Worm (Caenorhabditis elegans) whole organism, L4 larva: ENCODE data around the gene tkr-2.

Source experiments
- F10B5.3 ChIP-seq: sonication (generic microtip); optimal IDR thresholded peaks from 2 replicates; lab custom pipeline; 2016; ENCODE audit warnings: mild to moderate bottlenecking, missing genetic modification characterization, missing compliant biosample characterization
- R02D3.7 ChIP-seq: fragments of 150-350 bp; sonication (generic microtip); optimal IDR thresholded peaks from 3 replicates; lab custom pipeline; 2014; ENCODE audit warnings: missing biosample characterization, missing genetic modification characterization
- Y48G9A.11 ChIP-seq: fragments of 200-800 bp; sonication (Bioruptor generic); IDR thresholded peaks from 2 replicates; pipeline ENCODE4 v1.3.6; 2022; ENCODE audit warnings: missing genetic modification reagents, missing genetic modification characterization, missing compliant biosample characterization
- ZK337.2 ChIP-seq: fragments of 200-800 bp; sonication (Bioruptor generic); IDR thresholded peaks from 2 replicates; pipeline ENCODE4 v1.3.6; 2022; ENCODE audit warnings: missing genetic modification reagents, missing genetic modification characterization, missing compliant biosample characterization
- attf-4 ChIP-seq: sonication (generic microtip); optimal IDR thresholded peaks from 3 replicates; lab custom pipeline; 2017; ENCODE audit warnings: missing biosample characterization, missing genetic modification characterization
- ceh-62 ChIP-seq: sonication (generic microtip); optimal IDR thresholded peaks from 2 replicates; lab custom pipeline; 2017; ENCODE audit warnings: missing biosample characterization, missing genetic modification characterization
- ceh-82 ChIP-seq: sonication (generic microtip); optimal IDR thresholded peaks from 2 replicates; lab custom pipeline; 2017; ENCODE audit warnings: missing biosample characterization, missing genetic modification characterization
- daf-16 ChIP-seq, 3 experiments: sonication (generic microtip); optimal IDR thresholded peaks; 2 replicates each; lab custom pipeline; 2016 to 2017; ENCODE audit warnings: missing genetic modification characterization in 3 of 3, missing genetic modification reagents in 3 of 3, mild to moderate bottlenecking in 2 of 3, missing compliant biosample characterization in 2 of 3, missing biosample characterization in 1 of 3, moderate library complexity in 1 of 3
- dmd-6 ChIP-seq: fragments of 200-800 bp; sonication (Bioruptor generic); IDR thresholded peaks from 2 replicates; pipeline ENCODE4 v1.3.6; 2022; ENCODE audit warnings: missing genetic modification reagents, missing genetic modification characterization, missing compliant biosample characterization
- dmd-8 ChIP-seq: fragments of 200-800 bp; sonication (Bioruptor generic); IDR thresholded peaks from 2 replicates; pipeline ENCODE4 v1.3.6; 2022; ENCODE audit warnings: missing genetic modification characterization, missing compliant biosample characterization
- duxl-1 ChIP-seq: sonication (generic microtip); optimal IDR thresholded peaks from 2 replicates; lab custom pipeline; 2016; ENCODE audit warnings: mild to moderate bottlenecking, missing genetic modification characterization, moderate library complexity, missing compliant biosample characterization; ENCODE audit not compliant: poor library complexity
- dve-1 ChIP-seq: sonication (generic microtip); optimal IDR thresholded peaks from 2 replicates; lab custom pipeline; 2017; ENCODE audit warnings: antibody characterized with exemption, mild to moderate bottlenecking, missing genetic modification characterization, missing compliant biosample characterization; ENCODE audit not compliant: insufficient read depth
- fkh-10 ChIP-seq: fragments of 150-350 bp; optimal IDR thresholded peaks from 2 replicates; lab custom pipeline; 2014; ENCODE audit warnings: missing biosample characterization, missing genetic modification reagents, missing genetic modification characterization
- hlh-11 ChIP-seq: fragments of 200-800 bp; sonication (Bioruptor generic); optimal IDR thresholded peaks from 2 replicates; lab custom pipeline; 2018; ENCODE audit warnings: mild to moderate bottlenecking, missing genetic modification characterization, missing compliant biosample characterization
- lim-7 ChIP-seq: fragments of 200-800 bp; sonication (Bioruptor generic); IDR thresholded peaks from 2 replicates; pipeline ENCODE4 v1.3.6; 2022; ENCODE audit warnings: missing genetic modification characterization, missing compliant biosample characterization
- lin-13 ChIP-seq: fragments of 150-350 bp; optimal IDR thresholded peaks from 2 replicates; lab custom pipeline; 2014; ENCODE audit warnings: missing biosample characterization, missing genetic modification reagents, missing genetic modification characterization
- lin-15B ChIP-seq: fragments of 150-350 bp; sonication (generic microtip); optimal IDR thresholded peaks from 3 replicates; lab custom pipeline; 2014; ENCODE audit warnings: missing biosample characterization, missing genetic modification characterization
- mdt-29 ChIP-seq: fragments of 200-800 bp; sonication (Bioruptor generic); IDR thresholded peaks from 2 replicates; pipeline ENCODE4 v1.3.6; 2022; ENCODE audit warnings: missing genetic modification reagents, missing genetic modification characterization, missing compliant biosample characterization
- mep-1 ChIP-seq: fragments of 150-350 bp; sonication (generic microtip); optimal IDR thresholded peaks from 3 replicates; lab custom pipeline; 2014; ENCODE audit warnings: missing biosample characterization, missing genetic modification characterization
- mes-2 ChIP-seq: sonication (generic microtip); optimal IDR thresholded peaks from 2 replicates; lab custom pipeline; 2016; ENCODE audit warnings: missing genotype, mild to moderate bottlenecking, missing genetic modification characterization, missing compliant biosample characterization; ENCODE audit not compliant: poor library complexity, severe bottlenecking
- mxl-2 ChIP-seq: fragments of 200-800 bp; sonication (Bioruptor generic); conservative IDR thresholded peaks from 2 replicates; pipeline ENCODE4 v1.3.6; 2022; ENCODE audit warnings: missing genetic modification reagents, missing genetic modification characterization, missing compliant biosample characterization
- mxl-3 ChIP-seq: fragments of 200-800 bp; sonication (Bioruptor generic); optimal IDR thresholded peaks from 2 replicates; lab custom pipeline; 2018; ENCODE audit warnings: mild to moderate bottlenecking, missing genetic modification characterization, missing compliant biosample characterization
- nhr-102 ChIP-seq: sonication (generic microtip); optimal IDR thresholded peaks from 2 replicates; lab custom pipeline; 2016; ENCODE audit warnings: mild to moderate bottlenecking, missing genetic modification characterization, moderate library complexity, missing compliant biosample characterization
- nhr-25 ChIP-seq: sonication (generic microtip); optimal IDR thresholded peaks from 2 replicates; lab custom pipeline; 2017; ENCODE audit warnings: missing genetic modification characterization, mild to moderate bottlenecking, missing compliant biosample characterization, antibody characterized with exemption, moderate library complexity, borderline replicate concordance; ENCODE audit not compliant: insufficient read depth
- nhr-28 ChIP-seq: fragments of 150-350 bp; optimal IDR thresholded peaks from 2 replicates; lab custom pipeline; 2014; ENCODE audit warnings: missing biosample characterization, missing genetic modification characterization
- nhr-42 ChIP-seq: fragments of 200-800 bp; sonication (Bioruptor generic); IDR thresholded peaks from 2 replicates; pipeline ENCODE4 v1.3.6; 2022; ENCODE audit warnings: missing genetic modification characterization, missing compliant biosample characterization
- nhr-48 ChIP-seq: sonication (generic microtip); optimal IDR thresholded peaks from 2 replicates; lab custom pipeline; 2016; ENCODE audit warnings: mild to moderate bottlenecking, missing genetic modification characterization, missing compliant biosample characterization
- nhr-76 ChIP-seq: fragments of 150-350 bp; optimal IDR thresholded peaks from 2 replicates; lab custom pipeline; 2014; ENCODE audit warnings: missing biosample characterization, missing genetic modification characterization
- php-3 ChIP-seq: fragments of 200-800 bp; sonication (Bioruptor generic); IDR thresholded peaks from 2 replicates; pipeline ENCODE4 v1.3.6; 2022; ENCODE audit warnings: missing genetic modification reagents, missing genetic modification characterization, missing compliant biosample characterization
- pqm-1 ChIP-seq: sonication (generic microtip); optimal IDR thresholded peaks from 2 replicates; lab custom pipeline; 2017; ENCODE audit warnings: missing biosample characterization, missing genetic modification characterization
- rbr-2 ChIP-seq: sonication (generic microtip); optimal IDR thresholded peaks from 2 replicates; lab custom pipeline; 2016; ENCODE audit warnings: missing genotype, missing genetic modification characterization, missing compliant biosample characterization
- unc-130 ChIP-seq: sonication (generic microtip); optimal IDR thresholded peaks from 2 replicates; lab custom pipeline; 2016; ENCODE audit warnings: missing genetic modification reagents, missing genetic modification characterization, missing compliant biosample characterization
- unc-62 ChIP-seq, 3 experiments: fragments of 150-350 bp in 1 of 3; sonication (generic microtip); optimal IDR thresholded peaks in 2 of 3; peaks in 1 of 3; 1 replicate in 1 of 3; 2 replicates in 2 of 3; lab custom pipeline; 2014 to 2017; ENCODE audit warnings: missing biosample characterization in 3 of 3, missing genetic modification characterization in 3 of 3, missing genetic modification reagents in 3 of 3, missing genotype in 1 of 3
- vab-7 ChIP-seq: fragments of 200-800 bp; sonication (Bioruptor generic); IDR thresholded peaks from 2 replicates; pipeline ENCODE4 v1.3.6; 2022; ENCODE audit warnings: missing genetic modification reagents, missing genetic modification characterization, missing compliant biosample characterization
- zag-1 ChIP-seq: fragments of 150-350 bp; optimal IDR thresholded peaks from 2 replicates; lab custom pipeline; 2014; ENCODE audit warnings: missing biosample characterization, missing genetic modification characterization
- zip-11 ChIP-seq: fragments of 200-800 bp; sonication (Bioruptor generic); IDR thresholded peaks from 2 replicates; pipeline ENCODE4 v1.3.6; 2022; ENCODE audit warnings: missing genetic modification characterization, missing compliant biosample characterization

tkr-2 gene

ce11 chrIV:6217066-6217465, 15.2 kb downstream of the tkr-2 start, which contains the start of gene C49A9.9:
TSS of gene C49A9.9 (plus strand) at chrIV:6217372.
- TF ChIP-seq ceh-62 (no peak), R02D3.7 (tag; lab: Kevin White, UChicago) (no peak), mxl-2 (GFP tag; lab: Robert Waterston, UW) (no peak), rbr-2 (tag; lab: Kevin White, UChicago) (no peak), dve-1 (tag; lab: Kevin White, UChicago) (peak; percentile 1), nhr-25 (tag; lab: Kevin White, UChicago) (no peak), nhr-28 (tag; lab: Kevin White, UChicago) (peak; percentile 58), lin-15B (no peak), fkh-10 (no peak), mxl-3 (no peak), F10B5.3 (tag; lab: Kevin White, UChicago) (no peak), zip-11 (GFP tag; lab: Robert Waterston, UW) (no peak), mdt-29 (no peak), Y48G9A.11 (GFP tag; lab: Robert Waterston, UW) (no peak), dmd-8 (GFP tag; lab: Robert Waterston, UW) (no peak), zag-1 (tag; lab: Kevin White, UChicago) (no peak), lin-13 (GFP tag; lab: Kevin White, UChicago) (no peak), daf-16 (GFP tag; optimal IDR thresholded peaks at IDR 0.05; lab: Kevin White, UChicago) (no peak), daf-16 (tag; optimal IDR thresholded peaks at IDR 0.05; lab: Kevin White, UChicago) (peak; percentile 25), hlh-11 (peak; percentile 0), nhr-42 (no peak), dmd-6 (GFP tag; lab: Robert Waterston, UW) (peak; percentile 33; the same call in 1 of the 2 replicates), lim-7 (GFP tag; lab: Robert Waterston, UW) (no peak), pqm-1 (peak; percentile 73)
- TF ChIP-seq, all 104 proteins: peak for 6

DNA sequence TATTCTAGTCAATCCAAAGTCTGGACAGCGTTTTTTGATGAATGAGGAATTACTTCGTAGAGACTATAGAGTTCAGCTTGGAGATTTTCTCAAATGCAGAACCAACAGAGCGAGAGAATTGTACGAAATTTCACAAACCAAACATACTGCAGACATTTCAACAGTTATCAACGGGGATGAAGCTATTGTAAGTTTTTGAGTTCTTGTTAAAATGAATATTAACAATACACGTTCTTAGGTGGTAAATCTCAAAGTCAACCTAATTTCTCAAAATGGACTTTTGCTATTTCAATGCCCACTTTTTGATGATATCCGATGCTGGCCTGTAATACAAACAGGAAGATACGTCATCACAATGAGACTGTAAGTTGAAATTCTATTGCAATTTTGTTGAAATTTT, 15.6 kb downstream of the tkr-2 start:
- TF ChIP-seq vab-7 (GFP tag; lab: Robert Waterston, UW) (no peak), nhr-76 (tag; lab: Kevin White, UChicago) (no peak), unc-130 (no peak), unc-62 (GFP tag; optimal IDR thresholded peaks at IDR 0.05 in 1 of 2; lab: Kevin White, UChicago) (peak in 1 of 2 experiments; percentile 94), unc-62 (tag; optimal IDR thresholded peaks at IDR 0.05; lab: Kevin White, UChicago) (no peak), mes-2 (no peak)

DNA sequence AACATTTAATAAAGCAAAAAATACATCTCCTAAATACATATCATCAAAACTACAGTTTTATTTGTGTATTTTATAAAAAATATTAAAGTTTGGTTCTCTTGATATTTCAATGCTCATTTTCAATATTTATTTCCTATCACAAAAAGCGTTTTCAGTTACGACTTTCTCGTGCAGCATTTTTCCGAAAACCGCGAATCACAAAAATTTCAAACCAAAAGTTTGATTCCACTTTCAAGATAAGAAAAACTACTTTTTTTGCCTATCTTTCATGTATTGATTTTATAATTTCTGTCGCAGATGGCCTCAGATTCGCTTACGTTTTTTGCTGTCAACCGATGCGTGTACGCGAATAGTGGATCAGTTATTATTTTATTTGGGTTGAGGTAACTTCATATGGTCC, 17.6 kb downstream of the tkr-2 start, which contains the start of gene C49A9.4:
Gene C49A9.4, plus strand, starts transcription at position 265 of the 400 bp plus-strand sequence.
- TF ChIP-seq nhr-28 (tag; lab: Kevin White, UChicago) (no peak), nhr-48 (no peak), pqm-1 (peak; percentile 46), nhr-102 (no peak), mep-1 (tag; lab: Kevin White, UChicago) (peak; percentile 6), hlh-11 (peak; percentile 6), daf-16 (GFP tag; optimal IDR thresholded peaks at IDR 0.05; lab: Kevin White, UChicago) (no peak), daf-16 (tag; optimal IDR thresholded peaks at IDR 0.05; lab: Kevin White, UChicago) (peak; percentile 70), dmd-6 (GFP tag; lab: Robert Waterston, UW) (peak; percentile 42; the same call in 1 of the 2 replicates), mdt-29 (no peak), dve-1 (tag; lab: Kevin White, UChicago) (peak; percentile 41), php-3 (GFP tag; lab: Robert Waterston, UW) (no peak), duxl-1 (tag; lab: Kevin White, UChicago) (no peak), ZK337.2 (GFP tag; lab: Robert Waterston, UW) (no peak), attf-4 (tag; lab: Kevin White, UChicago) (no peak), ceh-82 (tag; lab: Kevin White, UChicago) (no peak)
